Fruit fly (Drosophila melanogaster): ENCODE results near the gene Spp.

Gene Spp

dm6 chr2L:516032-516993 is 28.1 kb downstream of the Spp start (continued):
- no peak for TF ChIP-seq Fer2 (tag; optimal IDR thresholded peaks at IDR 0.05)
- peak; percentile 21 for TF ChIP-seq CG7987 (GFP tag; optimal IDR thresholded peaks at IDR 0.05)
- TF ChIP-seq ase (GFP tag; IDR thresholded peaks at IDR 0.05): peak; percentile 58; the same call in 1 of the 3 replicates
- TF ChIP-seq Hey (tag; optimal IDR thresholded peaks at IDR 0.05): peak; percentile 4
- no peak for TF ChIP-seq CG16813 (GFP tag; IDR thresholded peaks at IDR 0.05; ENCODE audit: partially characterized antibody)
- TF ChIP-seq wdn (GFP tag; IDR thresholded peaks at IDR 0.05): peak; percentile 68
- peak; percentile 15 for TF ChIP-seq NC2α (GFP tag; optimal IDR thresholded peaks at IDR 0.05)
- TF ChIP-seq Vsx1 (GFP tag; optimal IDR thresholded peaks at IDR 0.05): peak; percentile 28
- peak; percentile 75 for TF ChIP-seq CG6813 (GFP tag; optimal IDR thresholded peaks at IDR 0.05)
- no peak for TF ChIP-seq emc (GFP tag; optimal IDR thresholded peaks at IDR 0.05)
- peak; percentile 31 for TF ChIP-seq pho (GFP tag; optimal IDR thresholded peaks at IDR 0.05)
- TF ChIP-seq Dad (GFP tag; optimal IDR thresholded peaks at IDR 0.05): no peak
- peak; percentile 55 for TF ChIP-seq sug (tag; optimal IDR thresholded peaks at IDR 0.05)
- TF ChIP-seq abd-A (tag; optimal IDR thresholded peaks at IDR 0.05): peak; percentile 74
- peak; percentile 64 for TF ChIP-seq dati (GFP tag; IDR thresholded peaks at IDR 0.05)
- TF ChIP-seq fd64A (GFP tag; optimal IDR thresholded peaks at IDR 0.05): peak; percentile 40
- peak in 1 of 2 experiments; percentile 55 for TF ChIP-seq Hr78 (GFP tag; optimal IDR thresholded peaks at IDR 0.05)
- TF ChIP-seq corto (GFP tag; optimal IDR thresholded peaks at IDR 0.05): no peak
- no peak; the same call in 1 of the 2 replicates for TF ChIP-seq Gsc (GFP tag; IDR thresholded peaks at IDR 0.05)
- peak; percentile 75 for TF ChIP-seq CG13424 (tag; optimal IDR thresholded peaks at IDR 0.05)
- TF ChIP-seq CoRest (tag; optimal IDR thresholded peaks at IDR 0.05): peak; percentile 74
- no peak for TF ChIP-seq ac (GFP tag; optimal IDR thresholded peaks at IDR 0.05)
- peak; percentile 10 for TF ChIP-seq MESR4 (GFP tag; optimal IDR thresholded peaks at IDR 0.05)
- peak; percentile 64; the same call in 1 of the 2 replicates for TF ChIP-seq CG5953 (GFP tag; IDR thresholded peaks at IDR 0.05)
- no peak for TF ChIP-seq luna (GFP tag; optimal IDR thresholded peaks at IDR 0.05)
- peak; percentile 18 for TF ChIP-seq Dip3 (GFP tag; optimal IDR thresholded peaks at IDR 0.05)
- TF ChIP-seq CG18262 (tag; optimal IDR thresholded peaks at IDR 0.05): peak; percentile 84
- TF ChIP-seq CG10147 (GFP tag; optimal IDR thresholded peaks at IDR 0.05): peak; percentile 61
- peak; percentile 9 for TF ChIP-seq ab (GFP tag; optimal IDR thresholded peaks at IDR 0.05)
- peak; percentile 75 for TF ChIP-seq grau (tag; optimal IDR thresholded peaks at IDR 0.05)
- TF ChIP-seq CG2120 (GFP tag; optimal IDR thresholded peaks at IDR 0.05): peak; percentile 67
- peak; percentile 35 for TF ChIP-seq CG2116 (GFP tag; optimal IDR thresholded peaks at IDR 0.05)
- TF ChIP-seq ham (GFP tag; IDR thresholded peaks at IDR 0.05): 0 out of 2 replicates have a peak, but pooled peaks have one; percentile 16
- peak; percentile 50 for TF ChIP-seq vfl (GFP tag; optimal IDR thresholded peaks at IDR 0.05)
- peak; percentile 59 for TF ChIP-seq CG8944 (GFP tag; optimal IDR thresholded peaks at IDR 0.05)
- no peak for TF ChIP-seq CG10431 (GFP tag; optimal IDR thresholded peaks at IDR 0.05)
- peak; percentile 64 for TF ChIP-seq CG14050 (GFP tag; IDR thresholded peaks at IDR 0.05)
- no peak; the same call in 1 of the 2 replicates for TF ChIP-seq GATAe (GFP tag; conservative IDR thresholded peaks at IDR 0.05)
- TF ChIP-seq CG10565 (GFP tag; optimal IDR thresholded peaks at IDR 0.05): no peak
- peak; percentile 69; the same call in 1 of the 3 replicates for TF ChIP-seq CG11093 (GFP tag; IDR thresholded peaks at IDR 0.05)
- peak; percentile 37 for TF ChIP-seq jumu (GFP tag; optimal IDR thresholded peaks at IDR 0.05)
- TF ChIP-seq cwo (GFP tag; optimal IDR thresholded peaks at IDR 0.05): peak; percentile 71
- peak; percentile 14 for TF ChIP-seq Sry-δ (GFP tag; optimal IDR thresholded peaks at IDR 0.05)
- TF ChIP-seq CG1529 (GFP tag; optimal IDR thresholded peaks at IDR 0.05): peak; percentile 75
- peak; percentile 65 for TF ChIP-seq CG8359 (GFP tag; optimal IDR thresholded peaks at IDR 0.05; ENCODE audit: borderline replicate concordance)
- TF ChIP-seq CG2199 (GFP tag; IDR thresholded peaks at IDR 0.05): peak; percentile 64; the same call in 1 of the 3 replicates
- peak; percentile 86 for TF ChIP-seq Nf-YB (GFP tag; optimal IDR thresholded peaks at IDR 0.05)

Measured in whole organism, embryonic.